Fruit fly (Drosophila melanogaster): ENCODE measurements around the gene bai.

The bai gene

DNA sequence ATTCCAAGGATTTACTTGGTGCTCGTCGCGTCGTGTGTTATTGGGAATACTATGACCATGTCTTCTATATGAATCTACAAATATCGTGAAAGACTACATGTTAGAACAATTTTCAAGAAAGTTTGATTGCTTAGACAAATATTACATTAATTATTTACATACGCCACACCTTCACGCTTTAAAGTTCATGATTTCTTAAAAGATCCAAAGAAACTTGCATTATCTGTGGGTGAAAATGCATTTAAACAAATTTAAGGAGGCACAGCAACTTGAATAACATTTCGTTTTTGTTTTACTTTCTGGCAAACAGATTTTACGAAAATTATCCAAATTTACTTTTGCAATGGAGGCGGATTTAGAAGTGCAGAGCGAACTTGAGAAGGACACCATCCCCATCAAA lies 2.5 kb upstream of the bai start, which contains the start of gene CG31115:
Gene CG31115, plus strand, starts transcription at position 301 of the 400 bp plus-strand sequence.
- no peak for TF ChIP-seq CTCF (optimal IDR thresholded peaks at IDR 0.05)
- TF ChIP-seq CG8478 (optimal IDR thresholded peaks at IDR 0.05), result no peak

DNA sequence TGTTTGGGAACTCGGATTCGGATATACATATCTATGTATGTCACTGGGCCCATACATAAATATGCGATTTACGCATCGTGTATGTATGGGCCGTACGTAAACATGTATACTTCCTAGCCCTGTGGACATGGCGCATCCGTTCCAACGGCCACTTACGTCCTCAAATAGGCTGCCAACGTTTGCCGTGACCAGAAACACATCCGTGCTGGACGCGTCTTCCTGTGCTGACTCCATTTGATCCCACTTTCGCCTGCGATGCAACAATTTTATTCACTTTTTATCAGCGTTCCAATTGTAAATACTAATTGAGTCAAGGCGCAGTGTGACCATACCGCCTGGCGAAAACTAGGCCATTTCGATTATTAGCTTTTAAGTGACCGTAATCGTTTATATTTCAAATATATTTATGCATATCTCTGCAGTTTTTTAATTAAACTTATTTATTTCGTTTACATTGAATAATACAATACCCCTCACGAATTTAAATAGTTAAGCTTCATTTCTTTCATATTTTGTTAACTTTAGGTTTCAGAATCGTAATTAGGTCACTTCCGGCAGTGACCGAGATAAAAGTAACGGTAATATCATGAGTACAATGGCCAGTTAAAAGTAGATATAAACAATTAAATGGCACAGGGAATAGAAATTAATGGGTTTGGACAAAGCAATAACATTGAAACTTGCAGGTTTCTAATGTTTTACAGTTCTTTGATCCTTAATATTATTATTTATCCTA lies 5.8 kb downstream of the bai start, which contains the start of gene 5PtaseI:
Gene 5PtaseI, minus strand, starts transcription at position 336 of the 736 bp plus-strand sequence.
- TF ChIP-seq CG8478 (optimal IDR thresholded peaks at IDR 0.05), result no peak
- TF ChIP-seq CTCF (optimal IDR thresholded peaks at IDR 0.05), result no peak

DNA sequence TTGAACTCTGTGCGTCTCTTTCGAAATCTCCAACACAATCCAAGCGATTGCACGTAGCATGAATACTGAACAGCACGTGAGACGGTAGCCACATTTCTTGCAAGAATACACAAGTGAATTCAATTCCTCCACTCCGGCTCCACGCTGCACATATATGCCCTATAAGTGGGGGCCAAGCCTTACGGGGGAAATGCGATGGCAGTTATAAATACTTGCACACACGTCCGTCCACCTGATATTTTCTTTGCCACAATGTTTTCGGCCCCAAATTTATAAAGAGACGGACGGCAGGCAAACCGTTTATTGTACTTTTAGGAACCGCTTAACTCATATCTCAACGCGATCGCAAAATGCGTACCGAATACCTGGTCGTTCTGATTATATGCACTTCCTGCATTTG lies 6.8 kb downstream of the bai start, which contains the start of gene CG11786:
Gene CG11786, plus strand, starts transcription at position 301 of the 400 bp plus-strand sequence.
- TF ChIP-seq CTCF (optimal IDR thresholded peaks at IDR 0.05) (no peak), CG8478 (optimal IDR thresholded peaks at IDR 0.05) (no peak)

DNA sequence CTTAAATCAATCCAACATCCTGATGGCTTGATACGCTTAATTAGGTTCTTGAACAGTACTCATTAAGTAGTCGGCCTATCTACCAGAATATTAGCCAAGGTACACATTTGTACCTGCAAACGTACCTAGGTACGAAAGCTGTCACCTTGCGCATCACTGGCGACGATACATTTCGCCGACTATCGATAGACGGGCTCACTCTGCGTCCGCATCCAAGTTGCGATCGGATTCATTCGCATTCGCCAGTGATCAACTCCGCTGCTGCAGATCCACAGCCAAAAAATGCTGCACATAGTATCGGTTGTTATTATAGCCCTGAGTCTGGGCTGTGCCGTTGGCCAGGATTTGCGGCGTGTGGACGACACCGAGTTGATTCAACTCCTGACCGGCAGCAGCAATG lies 8.3 kb downstream of the bai start, which contains the start of gene CG11790:
Gene CG11790, plus strand, starts transcription at position 203 of the 400 bp plus-strand sequence.
- TF ChIP-seq CG8478 (optimal IDR thresholded peaks at IDR 0.05) (no peak), CTCF (optimal IDR thresholded peaks at IDR 0.05) (no peak)

DNA sequence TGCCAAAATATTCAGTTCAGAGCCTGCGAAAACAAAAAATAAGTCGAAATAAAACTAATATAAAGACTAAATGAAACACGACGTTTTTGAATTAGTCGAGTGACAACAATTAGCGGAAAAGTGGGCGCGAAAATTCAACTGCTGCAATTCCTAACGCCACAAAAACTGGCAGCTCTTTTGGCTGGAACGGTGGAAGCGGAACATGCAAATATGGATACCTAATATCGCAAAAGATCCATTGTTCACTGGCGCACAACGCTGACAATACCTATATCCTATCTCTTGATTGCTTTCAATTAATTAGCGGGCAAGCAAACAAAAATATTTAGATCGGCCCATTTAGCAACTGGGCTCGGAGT lies 10.2 kb downstream of the bai start, which contains the start of gene CG11791:
Gene CG11791, plus strand, starts transcription at position 234 of the 359 bp plus-strand sequence.
- TF ChIP-seq CG8478 (optimal IDR thresholded peaks at IDR 0.05), result no peak
- no peak for TF ChIP-seq CTCF (optimal IDR thresholded peaks at IDR 0.05)

DNA sequence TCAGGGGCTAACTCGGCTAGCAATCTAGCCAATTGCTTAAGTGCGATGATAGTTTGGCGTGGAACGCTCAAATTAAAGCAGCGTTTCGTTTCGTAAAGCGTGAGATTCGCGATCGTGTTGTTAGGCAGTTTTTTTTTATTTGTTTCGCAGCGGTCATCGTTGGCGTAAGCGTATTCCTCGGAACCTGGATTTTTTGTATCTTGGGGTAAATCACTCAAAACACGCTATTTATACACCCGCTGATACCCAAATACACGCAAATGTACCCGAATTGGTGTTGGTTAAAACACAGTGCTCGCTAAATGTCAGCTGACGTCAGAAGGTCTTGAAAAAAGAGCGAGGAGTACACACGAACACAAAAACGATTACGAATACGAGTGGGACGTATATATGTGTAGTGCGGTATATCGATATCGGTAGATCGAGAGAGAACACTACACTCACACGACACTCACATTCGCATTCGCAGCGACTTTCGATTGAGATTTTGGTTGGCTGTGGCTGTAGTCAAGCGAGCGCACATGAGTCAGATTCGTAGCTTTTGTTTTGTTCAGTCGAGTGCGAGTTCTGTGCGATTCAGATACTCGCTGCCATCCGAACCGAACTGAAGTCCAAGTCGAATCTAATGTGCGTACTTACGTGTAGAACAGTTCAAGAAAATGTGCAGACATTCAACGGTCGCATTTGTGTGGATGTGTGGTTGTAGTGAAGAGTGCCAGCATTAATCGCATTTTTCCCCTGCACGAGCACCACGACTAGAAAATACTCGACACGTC lies 10.8 kb downstream of the bai start:
- TF ChIP-seq CTCF (optimal IDR thresholded peaks at IDR 0.05), result no peak
- no peak for TF ChIP-seq CG8478 (optimal IDR thresholded peaks at IDR 0.05)

DNA sequence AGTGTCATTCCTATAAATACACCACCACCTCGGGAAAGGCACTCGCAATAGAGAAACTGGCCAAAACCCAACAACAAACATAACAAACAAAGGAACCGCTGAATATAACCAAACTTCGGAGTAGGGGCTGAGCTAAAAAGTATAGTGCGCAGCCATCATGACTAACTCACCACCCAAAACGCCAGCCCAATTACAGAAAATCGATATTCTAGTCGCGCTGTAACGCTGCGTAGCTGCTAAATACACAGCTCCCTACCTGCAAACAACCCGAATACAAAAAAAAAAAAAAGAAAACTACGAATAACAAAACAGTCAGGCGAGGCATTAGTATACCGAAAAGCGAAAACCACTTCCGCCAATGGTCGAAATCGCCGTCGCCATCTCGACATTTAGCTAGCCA lies 11.5 kb downstream of the bai start:
- TF ChIP-seq CG8478 (optimal IDR thresholded peaks at IDR 0.05) (no peak), CTCF (optimal IDR thresholded peaks at IDR 0.05) (no peak)

DNA sequence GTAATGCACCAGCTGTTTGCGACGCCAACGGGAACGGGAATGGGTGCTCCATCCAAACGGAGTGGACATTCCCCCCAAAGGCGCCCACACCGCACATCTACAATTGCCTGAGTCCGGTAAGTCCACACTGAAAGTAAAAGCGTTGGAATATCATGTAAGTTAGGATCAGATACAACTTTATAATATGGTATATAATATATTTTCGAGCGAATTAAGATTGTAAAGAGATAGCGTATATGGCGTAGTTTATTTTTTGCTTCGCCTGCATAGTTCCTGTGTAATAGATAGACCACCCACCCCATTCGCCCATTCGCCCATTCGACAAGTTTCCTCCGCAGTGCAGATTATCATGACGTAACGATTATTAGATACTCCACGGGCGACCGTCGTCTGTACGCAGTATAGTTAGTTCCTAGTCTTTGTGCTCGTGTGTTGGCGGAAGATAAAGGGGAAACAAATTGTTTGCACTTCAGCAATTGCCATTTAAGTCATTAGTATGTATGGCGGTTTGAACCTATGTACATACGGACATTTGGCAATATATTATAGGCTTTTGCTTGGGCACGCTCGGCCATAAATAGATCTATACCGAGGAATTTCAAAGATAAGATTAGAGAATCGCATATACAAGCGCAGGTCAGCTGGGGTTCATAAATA lies 12.4 kb downstream of the bai start:
- TF ChIP-seq CTCF (optimal IDR thresholded peaks at IDR 0.05), result no peak

DNA sequence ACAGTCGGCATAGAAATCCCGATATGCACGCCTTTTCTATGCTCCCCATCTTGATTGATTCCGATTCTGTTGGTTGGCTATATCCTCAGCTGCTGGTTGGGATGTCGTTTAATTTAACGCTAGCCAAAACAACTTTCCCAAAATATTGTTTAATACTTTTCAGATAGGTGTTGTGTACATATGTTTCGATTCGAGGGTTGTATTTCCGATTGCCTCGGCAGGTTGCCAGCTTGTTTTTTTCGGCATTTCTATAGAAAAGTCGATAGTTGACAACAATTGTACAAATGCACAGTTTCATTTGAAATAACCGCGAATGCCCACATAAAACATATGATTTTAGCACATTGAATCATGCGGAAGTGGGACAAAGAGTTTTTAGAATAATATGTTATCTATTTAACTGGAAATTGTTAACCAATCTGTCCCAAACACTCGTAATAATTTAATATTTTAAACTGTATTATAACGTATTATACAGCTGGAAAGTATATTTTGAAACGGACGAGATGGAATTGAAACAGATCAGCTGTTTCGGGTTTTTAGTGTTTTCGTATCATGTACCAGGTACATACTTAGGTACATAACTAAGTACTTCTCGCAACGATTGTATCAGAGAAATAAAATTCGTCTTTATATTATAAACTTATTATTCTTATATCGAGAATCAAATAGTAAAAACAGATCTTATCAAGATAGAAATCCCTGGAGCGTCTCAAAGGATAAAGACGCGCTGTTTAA lies 15.4 kb downstream of the bai start, which contains the start of gene CG31109:
Gene CG31109, minus strand, starts transcription at position 203 of the 738 bp plus-strand sequence.
- no peak for TF ChIP-seq CTCF (optimal IDR thresholded peaks at IDR 0.05)

DNA sequence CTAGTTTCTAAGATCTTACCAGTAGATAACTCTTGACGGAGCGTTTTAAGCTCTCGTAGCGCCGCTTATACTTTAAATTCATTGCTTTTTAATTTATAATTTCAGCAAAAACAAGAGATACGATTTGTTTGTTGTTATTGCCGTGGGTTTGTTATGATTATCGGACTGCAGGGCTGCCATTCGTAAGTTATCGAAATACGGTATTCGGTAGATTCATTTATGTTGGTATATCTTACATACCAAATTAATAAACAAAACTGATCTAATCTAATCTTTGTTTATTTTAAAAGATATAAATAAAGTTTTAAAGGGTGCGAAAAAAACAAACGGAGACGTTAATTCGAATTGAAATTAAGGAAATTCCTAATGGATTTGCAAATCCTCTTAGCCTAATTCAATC lies 16.8 kb downstream of the bai start, which contains the start of the genes CG31111 and stac:
Gene CG31111, minus strand, starts transcription at position 162 of the 400 bp plus-strand sequence.
Gene stac, plus strand, starts transcription at position 271 of the 400 bp plus-strand sequence.
- TF ChIP-seq CTCF (optimal IDR thresholded peaks at IDR 0.05), result no peak
- TF ChIP-seq CG8478 (optimal IDR thresholded peaks at IDR 0.05), result no peak

DNA sequence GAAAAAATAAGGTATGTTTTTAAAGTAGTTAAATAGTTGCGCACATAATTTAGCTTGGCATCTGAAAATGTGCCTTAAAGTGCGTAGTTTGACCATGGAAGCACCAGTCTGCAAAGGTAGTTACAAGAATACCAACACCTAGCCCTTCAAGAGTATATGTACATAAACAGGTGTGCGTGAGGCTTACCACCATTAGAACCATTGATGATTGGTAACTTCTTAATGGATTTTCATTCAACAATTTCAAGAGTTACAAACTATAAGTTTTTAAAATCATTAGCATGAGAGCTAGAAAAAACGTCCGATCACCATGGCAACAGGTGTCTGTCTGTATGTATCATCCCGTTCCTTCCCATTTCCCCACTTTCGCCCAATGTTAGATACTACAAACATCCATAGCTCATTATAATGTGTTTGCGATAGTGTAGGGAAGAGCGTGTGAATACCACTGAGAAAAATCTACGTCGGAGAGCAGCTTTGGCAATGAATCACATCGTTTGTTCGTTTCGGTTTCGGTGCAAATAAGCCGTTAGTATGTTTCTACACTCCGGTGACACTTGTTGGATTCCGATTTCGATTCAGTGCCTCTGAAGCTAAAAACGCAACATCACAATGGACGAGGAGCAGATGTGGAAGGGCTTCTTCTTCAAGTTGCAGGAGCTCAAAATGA lies 17.4 kb downstream of the bai start:
- no peak for TF ChIP-seq CTCF (optimal IDR thresholded peaks at IDR 0.05)
- no peak for TF ChIP-seq CG8478 (optimal IDR thresholded peaks at IDR 0.05)

DNA sequence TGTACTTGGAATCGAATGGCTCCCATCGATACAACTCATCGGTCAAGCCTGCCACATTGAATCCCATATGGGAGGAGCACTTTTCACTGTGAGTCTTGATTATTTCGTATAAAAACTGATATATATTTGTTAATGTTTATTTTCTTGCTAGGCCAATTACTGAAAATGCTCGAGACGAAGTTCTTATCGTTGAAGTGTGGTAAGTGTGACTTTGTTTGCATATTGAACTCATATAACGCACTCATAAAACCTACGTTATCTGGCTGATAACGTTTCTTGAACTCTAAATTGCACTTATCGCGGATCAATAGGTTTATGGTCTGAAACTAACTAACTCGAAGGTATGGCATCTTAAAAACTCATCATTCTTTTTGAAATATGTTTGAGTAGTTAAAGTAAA lies 21.3 kb downstream of the bai start:
- TF ChIP-seq CTCF (optimal IDR thresholded peaks at IDR 0.05) (no peak), CG8478 (optimal IDR thresholded peaks at IDR 0.05) (no peak)

DNA sequence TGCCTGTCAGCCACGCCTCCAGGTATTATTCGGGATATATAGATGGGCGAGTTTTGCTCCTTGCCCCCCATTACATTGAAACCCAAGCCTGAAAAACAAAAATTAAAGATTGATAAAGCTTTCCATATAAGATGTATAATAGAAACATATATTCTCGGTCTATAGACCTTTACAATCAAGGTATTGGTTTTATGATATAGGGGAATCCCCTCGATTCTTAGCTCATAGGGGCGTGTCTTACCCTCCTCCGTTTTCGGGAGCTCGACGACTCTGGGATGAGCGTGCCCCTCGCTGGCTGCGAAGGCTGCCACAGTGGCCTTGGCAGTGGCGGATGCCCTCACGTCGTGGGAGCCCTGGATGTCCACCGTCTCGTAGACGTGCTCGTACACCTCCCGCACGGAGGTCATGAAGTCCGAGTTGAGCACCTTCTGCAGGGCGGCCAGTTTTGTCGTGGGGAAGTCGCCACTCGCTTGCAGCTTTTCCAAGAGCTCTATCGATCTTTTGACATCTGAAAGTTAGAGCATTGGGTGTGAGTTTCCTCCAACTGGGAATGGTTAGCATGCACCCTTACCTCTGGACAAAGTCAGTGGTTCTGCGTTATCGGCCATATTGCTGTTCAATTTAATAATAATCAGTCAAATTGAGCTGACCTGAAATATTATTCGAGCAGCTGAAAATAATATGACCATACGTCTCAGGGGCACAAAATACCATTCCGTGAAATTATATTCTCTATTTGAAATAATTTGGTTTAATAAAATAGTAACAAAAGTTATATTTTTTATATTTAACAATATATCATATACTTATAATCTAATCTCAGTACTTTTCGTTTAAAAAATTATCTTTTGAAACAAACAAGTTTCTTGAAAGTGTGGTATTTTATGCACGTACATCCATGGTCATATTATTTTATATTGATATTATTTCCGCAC lies 26.0 kb downstream of the bai start, which contains the start of the genes veli and PQBP1:
Gene veli, minus strand, starts transcription at position 685 of the 935 bp plus-strand sequence.
Gene PQBP1, plus strand, starts transcription at position 885 of the 935 bp plus-strand sequence.
- TF ChIP-seq CG8478 (optimal IDR thresholded peaks at IDR 0.05) (no peak), CTCF (optimal IDR thresholded peaks at IDR 0.05) (no peak)

Data from S2 (cell line).